Worm (Caenorhabditis elegans) whole organism, L3 larva: Measurements from ENCODE around the gene C03B1.13.

Source experiments
- aly-2 ChIP-seq: fragments of 150-350 bp; optimal IDR thresholded peaks from 2 replicates; lab custom pipeline; 2014; ENCODE audit warnings: missing biosample characterization, missing genetic modification characterization
- nhr-237 ChIP-seq: fragments of 150-350 bp; optimal IDR thresholded peaks from 2 replicates; lab custom pipeline; 2014; ENCODE audit warnings: missing biosample characterization, missing genetic modification characterization
- ztf-11 ChIP-seq: fragments of 150-350 bp; optimal IDR thresholded peaks from 2 replicates; lab custom pipeline; 2014; ENCODE audit warnings: missing biosample characterization, missing genetic modification characterization

DNA sequence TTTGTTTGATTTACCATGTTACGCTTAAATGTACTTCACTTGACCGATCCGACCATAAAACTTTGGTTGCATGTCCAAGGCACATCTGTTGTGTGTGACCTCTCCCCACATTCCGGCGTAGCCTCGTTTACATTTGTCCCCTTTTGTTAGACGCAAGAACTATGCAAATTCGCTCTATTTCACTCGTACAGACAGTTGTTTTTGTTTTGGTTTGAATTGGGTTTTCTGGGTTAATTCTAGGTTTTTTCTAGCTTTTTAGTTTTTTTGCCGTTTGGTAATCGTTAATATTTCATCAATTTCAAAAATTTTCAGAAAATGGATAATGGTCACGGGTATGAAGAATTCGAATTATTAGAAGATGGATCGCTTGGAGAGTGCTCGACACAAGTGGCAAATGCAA, 45.0 kb downstream of the C03B1.13 start, which contains the start of gene mom-1:
- TF ChIP-seq nhr-237 (tag; lab: Kevin White, UChicago) (no peak), ztf-11 (tag; lab: Kevin White, UChicago) (no peak), aly-2 (tag; lab: Kevin White, UChicago) (no peak)
